Fruit fly (Drosophila melanogaster): ENCODE data around the gene Aduk.
A peak's percentile ranks its signal among the peaks of the same experiment; 100 is the strongest.

The Aduk gene

dm6 chr3R:9341189-9342012 is 6.9 kb upstream of the Aduk start (continued):
- TF ChIP-seq Rel (GFP tag; optimal IDR thresholded peaks at IDR 0.05) (peak; percentile 82), Rel (tag; optimal IDR thresholded peaks at IDR 0.05) (peak; percentile 77), br (GFP tag; optimal IDR thresholded peaks at IDR 0.05) (peak; percentile 88), Sp1 (GFP tag; optimal IDR thresholded peaks at IDR 0.05) (peak; percentile 94), tai (GFP tag; optimal IDR thresholded peaks at IDR 0.05) (peak; percentile 71)

dm6 chr3R:9340425-9341188 is 6.1 kb upstream of the Aduk start:
- peak; percentile 18 for TF ChIP-seq tai (GFP tag; optimal IDR thresholded peaks at IDR 0.05)
- no peak for TF ChIP-seq Vsx2 (GFP tag; optimal IDR thresholded peaks at IDR 0.05; ENCODE audit: partially characterized antibody)
- peak; percentile 47 for TF ChIP-seq woc (GFP tag; optimal IDR thresholded peaks at IDR 0.05)
- no peak for TF ChIP-seq Rel (GFP tag; optimal IDR thresholded peaks at IDR 0.05)
- peak; percentile 66 for TF ChIP-seq Rel (tag; optimal IDR thresholded peaks at IDR 0.05)
- peak; percentile 31 for TF ChIP-seq pan (optimal IDR thresholded peaks at IDR 0.05)
- peak; percentile 91 for TF ChIP-seq Sp1 (GFP tag; optimal IDR thresholded peaks at IDR 0.05)
- peak; percentile 57 for TF ChIP-seq ey (GFP tag; optimal IDR thresholded peaks at IDR 0.05)
- peak; percentile 87 for TF ChIP-seq rgr (GFP tag; optimal IDR thresholded peaks at IDR 0.05)
- peak; percentile 71 for TF ChIP-seq br (GFP tag; optimal IDR thresholded peaks at IDR 0.05)
- peak; percentile 35 to 89 for TF ChIP-seq foxo (GFP tag; optimal IDR thresholded peaks at IDR 0.05)
- TF ChIP-seq h (GFP tag; optimal IDR thresholded peaks at IDR 0.05) = peak; percentile 71
- peak; percentile 60 for TF ChIP-seq Hnf4 (GFP tag; optimal IDR thresholded peaks at IDR 0.05)
- peak; percentile 78 for TF ChIP-seq psq (GFP tag; optimal IDR thresholded peaks at IDR 0.05)
- TF ChIP-seq usp (GFP tag; optimal IDR thresholded peaks at IDR 0.05) = no peak
- peak; percentile 73 for TF ChIP-seq sv (GFP tag; optimal IDR thresholded peaks at IDR 0.05)
- no peak for TF ChIP-seq Dfd (GFP tag; optimal IDR thresholded peaks at IDR 0.05)
- peak; percentile 85 for TF ChIP-seq OdsH (GFP tag; optimal IDR thresholded peaks at IDR 0.05)
- TF ChIP-seq CG32264 (GFP tag; optimal IDR thresholded peaks at IDR 0.05) = no peak
- peak; percentile 45 for TF ChIP-seq CrebA (GFP tag; optimal IDR thresholded peaks at IDR 0.05; ENCODE audit: borderline replicate concordance)
- TF ChIP-seq dmrt93B (GFP tag; optimal IDR thresholded peaks at IDR 0.05) = peak; percentile 85
- no peak for TF ChIP-seq dl (GFP tag; optimal IDR thresholded peaks at IDR 0.05; ENCODE audit: insufficient read depth in 1 of 2, partially characterized antibody in 2 of 2)
- TF ChIP-seq fru (GFP tag; optimal IDR thresholded peaks at IDR 0.05) = peak; percentile 79
- peak; percentile 35 for TF ChIP-seq Mio (GFP tag; optimal IDR thresholded peaks at IDR 0.05)
- TF ChIP-seq GATAd (GFP tag; optimal IDR thresholded peaks at IDR 0.05) = no peak
- TF ChIP-seq CG9705 (GFP tag; optimal IDR thresholded peaks at IDR 0.05) = peak; percentile 75
- TF ChIP-seq HLH106 (tag; optimal IDR thresholded peaks at IDR 0.05) = peak; percentile 91
- no peak for TF ChIP-seq jim (GFP tag; optimal IDR thresholded peaks at IDR 0.05)

dm6 chr3R:9340076-9340315 is 5.5 kb upstream of the Aduk start, which contains the start of gene drn:
Gene drn (plus strand): TSS chr3R:9340216.
- TF ChIP-seq woc (GFP tag; optimal IDR thresholded peaks at IDR 0.05) = no peak
- no peak for TF ChIP-seq dsf (GFP tag; optimal IDR thresholded peaks at IDR 0.05; ENCODE audit: borderline replicate concordance)
- TF ChIP-seq Hr78 (GFP tag; optimal IDR thresholded peaks at IDR 0.05) = no peak
- TF ChIP-seq ey (GFP tag; optimal IDR thresholded peaks at IDR 0.05) = no peak
- TF ChIP-seq tai (GFP tag; optimal IDR thresholded peaks at IDR 0.05) = no peak
- TF ChIP-seq Sp1 (GFP tag; optimal IDR thresholded peaks at IDR 0.05) = no peak
- TF ChIP-seq dmrt93B (GFP tag; optimal IDR thresholded peaks at IDR 0.05) = no peak
- no peak for TF ChIP-seq Myc (optimal IDR thresholded peaks at IDR 0.05)

dm6 chr3R:9339176-9340075 is 4.9 kb upstream of the Aduk start:
- TF ChIP-seq tai (GFP tag; optimal IDR thresholded peaks at IDR 0.05) (peak; percentile 12), sv (GFP tag; optimal IDR thresholded peaks at IDR 0.05) (no peak), Hnf4 (GFP tag; optimal IDR thresholded peaks at IDR 0.05) (peak; percentile 26), dmrt93B (GFP tag; optimal IDR thresholded peaks at IDR 0.05) (peak; percentile 20), Myc (optimal IDR thresholded peaks at IDR 0.05) (no peak), CrebA (GFP tag; optimal IDR thresholded peaks at IDR 0.05; ENCODE audit: borderline replicate concordance) (no peak), psq (GFP tag; optimal IDR thresholded peaks at IDR 0.05) (peak; percentile 87), N (GFP tag; optimal IDR thresholded peaks at IDR 0.05) (no peak), lola (GFP tag; optimal IDR thresholded peaks at IDR 0.05) (no peak), brk (GFP tag; optimal IDR thresholded peaks at IDR 0.05) (no peak), dl (GFP tag; optimal IDR thresholded peaks at IDR 0.05; ENCODE audit: insufficient read depth in 1 of 2, partially characterized antibody in 2 of 2) (peak in 1 of 2 experiments; percentile 36), Mio (GFP tag; optimal IDR thresholded peaks at IDR 0.05) (no peak), usp (GFP tag; optimal IDR thresholded peaks at IDR 0.05) (no peak), Vsx2 (GFP tag; optimal IDR thresholded peaks at IDR 0.05; ENCODE audit: partially characterized antibody) (no peak), foxo (GFP tag; optimal IDR thresholded peaks at IDR 0.05) (peak in 1 of 2 experiments; percentile 65), Dfd (GFP tag; optimal IDR thresholded peaks at IDR 0.05) (no peak), Rel (GFP tag; optimal IDR thresholded peaks at IDR 0.05) (no peak), Rel (tag; optimal IDR thresholded peaks at IDR 0.05) (no peak), pan (optimal IDR thresholded peaks at IDR 0.05) (no peak), dsf (GFP tag; optimal IDR thresholded peaks at IDR 0.05; ENCODE audit: borderline replicate concordance) (no peak), h (GFP tag; optimal IDR thresholded peaks at IDR 0.05) (peak; percentile 73), fru (GFP tag; optimal IDR thresholded peaks at IDR 0.05) (peak; percentile 67), OdsH (GFP tag; optimal IDR thresholded peaks at IDR 0.05) (peak; percentile 75), CG32264 (GFP tag; optimal IDR thresholded peaks at IDR 0.05) (no peak), HLH106 (tag; optimal IDR thresholded peaks at IDR 0.05) (peak; percentile 58), Sp1 (GFP tag; optimal IDR thresholded peaks at IDR 0.05) (peak; percentile 32), jim (GFP tag; optimal IDR thresholded peaks at IDR 0.05) (no peak), ey (GFP tag; optimal IDR thresholded peaks at IDR 0.05) (peak; percentile 71), br (GFP tag; optimal IDR thresholded peaks at IDR 0.05) (peak; percentile 20)

Measured in whole organism, wandering third instar larva.